Worm (Caenorhabditis elegans): ENCODE data around the gene F45G2.9.

ce11 chrIII:13465918-13466592 is 29.3 kb upstream of the F45G2.9 start, which contains the start of gene cdk-5:
- TF ChIP-seq elt-2 (tag; optimal IDR thresholded peaks at IDR 0.05) (peak; percentile 75), lin-14 (GFP tag; optimal IDR thresholded peaks at IDR 0.05) (peak; percentile 90), lin-39 (tag; optimal IDR thresholded peaks at IDR 0.05) (peak; percentile 97), nhr-77 (tag; optimal IDR thresholded peaks at IDR 0.05) (peak; percentile 81), skn-1 (tag; optimal IDR thresholded peaks at IDR 0.05) (peak; percentile 91), blmp-1 (tag; optimal IDR thresholded peaks at IDR 0.05) (peak; percentile 91), mep-1 (tag; optimal IDR thresholded peaks at IDR 0.05) (peak; percentile 99), sptf-1 (tag; optimal IDR thresholded peaks at IDR 0.05) (no peak), elt-3 (tag; optimal IDR thresholded peaks at IDR 0.05) (peak in 2 of 6 experiments; percentile 86 to 87), dpl-1 (GFP tag; optimal IDR thresholded peaks at IDR 0.05) (peak; percentile 85 to 91 (median 90))

All from whole organism, L1 larva.